Worm (Caenorhabditis elegans): ENCODE data around the gene W03G11.3.

ce11 chrX:12104630-12105029 is 1.0 kb upstream of the W03G11.3 start, which contains the start of gene col-181:
- TF ChIP-seq fkh-2 (tag; optimal IDR thresholded peaks at IDR 0.05): no peak
- no peak for TF ChIP-seq sea-2 (GFP tag; optimal IDR thresholded peaks at IDR 0.05)
- TF ChIP-seq skn-1 (tag; optimal IDR thresholded peaks at IDR 0.05): no peak
- TF ChIP-seq pha-4 (tag; optimal IDR thresholded peaks at IDR 0.05): no peak
